Worm (Caenorhabditis elegans) whole organism, L3 larva: Measurements from ENCODE around the gene fbxa-113.

ENCODE experiments used
- ZK546.5 ChIP-seq: sonication (generic microtip); optimal IDR thresholded peaks from 2 replicates; lab custom pipeline; 2017; ENCODE audit warnings: missing biosample characterization, missing genetic modification characterization
- ceh-28 ChIP-seq: fragments of 150-350 bp; optimal IDR thresholded peaks from 2 replicates; lab custom pipeline; 2014; ENCODE audit warnings: missing biosample characterization, missing genetic modification reagents, missing genetic modification characterization
- ceh-9 ChIP-seq: sonication (generic microtip); optimal IDR thresholded peaks from 2 replicates; lab custom pipeline; 2018; ENCODE audit warnings: missing biosample characterization, missing genetic modification characterization
- daf-12 ChIP-seq: fragments of 150-350 bp; optimal IDR thresholded peaks from 2 replicates; lab custom pipeline; 2014; ENCODE audit warnings: missing biosample characterization, missing genetic modification reagents, missing genetic modification characterization
- egl-27 ChIP-seq: sonication (generic microtip); optimal IDR thresholded peaks from 4 replicates; lab custom pipeline; 2017; ENCODE audit warnings: missing biosample characterization, missing genetic modification reagents, missing genetic modification characterization
- egl-5 ChIP-seq: fragments of 150-350 bp; optimal IDR thresholded peaks from 2 replicates; lab custom pipeline; 2017; ENCODE audit warnings: missing biosample characterization, missing genetic modification reagents, missing genetic modification characterization, inconsistent platforms
- elt-1 ChIP-seq: fragments of 150-350 bp; optimal IDR thresholded peaks from 2 replicates; lab custom pipeline; 2014; ENCODE audit warnings: missing biosample characterization, missing genetic modification characterization
- elt-2 ChIP-seq: sonication (generic microtip); optimal IDR thresholded peaks from 2 replicates; lab custom pipeline; 2016; ENCODE audit warnings: missing genetic modification reagents, mild to moderate bottlenecking, missing genetic modification characterization, missing compliant biosample characterization
- eor-1 ChIP-seq, 2 experiments: fragments of 150-350 bp; optimal IDR thresholded peaks; 2 replicates each; lab custom pipeline; 2014 to 2018; ENCODE audit warnings: missing biosample characterization in 2 of 2, missing genetic modification characterization in 2 of 2
- fkh-10 ChIP-seq: sonication (generic microtip); optimal IDR thresholded peaks from 2 replicates; lab custom pipeline; 2017; ENCODE audit warnings: missing biosample characterization, missing genetic modification reagents, missing genetic modification characterization
- fkh-2 ChIP-seq: fragments of 150-350 bp; optimal IDR thresholded peaks from 2 replicates; lab custom pipeline; 2014; ENCODE audit warnings: missing biosample characterization, missing genetic modification reagents, missing genetic modification characterization
- fos-1 ChIP-seq: fragments of 150-350 bp; optimal IDR thresholded peaks from 2 replicates; lab custom pipeline; 2014; ENCODE audit warnings: missing biosample characterization, missing genetic modification characterization
- hmg-11 ChIP-seq: sonication (generic microtip); optimal IDR thresholded peaks from 2 replicates; lab custom pipeline; 2016; ENCODE audit warnings: missing genetic modification characterization, missing compliant biosample characterization
- jun-1 ChIP-seq: fragments of 150-350 bp; optimal IDR thresholded peaks from 2 replicates; lab custom pipeline; 2014; ENCODE audit warnings: missing biosample characterization, missing genetic modification reagents, missing genetic modification characterization
- lin-15B ChIP-seq: fragments of 150-350 bp; optimal IDR thresholded peaks from 2 replicates; lab custom pipeline; 2014; ENCODE audit warnings: missing biosample characterization, missing genetic modification characterization
- mdl-1 ChIP-seq: fragments of 150-350 bp; optimal IDR thresholded peaks from 2 replicates; lab custom pipeline; 2014; ENCODE audit warnings: missing biosample characterization, missing genetic modification characterization
- mml-1 ChIP-seq: fragments of 150-350 bp; sonication (generic microtip); optimal IDR thresholded peaks from 3 replicates; lab custom pipeline; 2014; ENCODE audit warnings: missing biosample characterization, missing genetic modification characterization
- nfya-1 ChIP-seq: sonication (generic microtip); optimal IDR thresholded peaks from 2 replicates; lab custom pipeline; 2017; ENCODE audit warnings: missing genetic modification characterization, mild to moderate bottlenecking, missing compliant biosample characterization, antibody characterized with exemption, moderate library complexity; ENCODE audit not compliant: insufficient read depth
- nhr-12 ChIP-seq: fragments of 150-350 bp; optimal IDR thresholded peaks from 2 replicates; lab custom pipeline; 2014; ENCODE audit warnings: missing biosample characterization, missing genetic modification characterization
- nhr-237 ChIP-seq: fragments of 150-350 bp; optimal IDR thresholded peaks from 2 replicates; lab custom pipeline; 2014; ENCODE audit warnings: missing biosample characterization, missing genetic modification characterization
- nhr-28 ChIP-seq: fragments of 150-350 bp; optimal IDR thresholded peaks from 2 replicates; lab custom pipeline; 2014; ENCODE audit warnings: missing biosample characterization, missing genetic modification characterization
- nhr-43 ChIP-seq: sonication (generic microtip); optimal IDR thresholded peaks from 2 replicates; lab custom pipeline; 2016; ENCODE audit warnings: mild to moderate bottlenecking, missing genetic modification characterization, missing compliant biosample characterization; ENCODE audit not compliant: poor library complexity, severe bottlenecking
- nhr-67 ChIP-seq: fragments of 150-350 bp; optimal IDR thresholded peaks from 2 replicates; lab custom pipeline; 2014; ENCODE audit warnings: missing biosample characterization, missing genetic modification characterization
- pha-4 ChIP-seq: fragments of 150-350 bp; optimal IDR thresholded peaks from 2 replicates; lab custom pipeline; 2014; ENCODE audit warnings: missing biosample characterization, missing genetic modification reagents, missing genetic modification characterization
- pqm-1 ChIP-seq: fragments of 150-350 bp; optimal IDR thresholded peaks from 2 replicates; lab custom pipeline; 2017; ENCODE audit warnings: missing biosample characterization, missing genetic modification characterization, inconsistent platforms
- sea-2 ChIP-seq: fragments of 150-350 bp; sonication (generic microtip); optimal IDR thresholded peaks from 4 replicates; lab custom pipeline; 2014; ENCODE audit warnings: missing biosample characterization, missing genetic modification reagents, missing genetic modification characterization
- skn-1 ChIP-seq: fragments of 150-350 bp; optimal IDR thresholded peaks from 2 replicates; lab custom pipeline; 2014; ENCODE audit warnings: missing biosample characterization, missing genetic modification characterization
- snpc-4 ChIP-seq: fragments of 150-350 bp; optimal IDR thresholded peaks from 2 replicates; lab custom pipeline; 2014; ENCODE audit warnings: missing biosample characterization, missing genetic modification characterization
- tbx-2 ChIP-seq: sonication (generic microtip); optimal IDR thresholded peaks from 2 replicates; lab custom pipeline; 2016; ENCODE audit warnings: mild to moderate bottlenecking, missing genetic modification characterization, missing compliant biosample characterization
- unc-62 ChIP-seq: fragments of 150-350 bp; sonication (generic microtip); optimal IDR thresholded peaks from 4 replicates; lab custom pipeline; 2014; ENCODE audit warnings: missing biosample characterization, missing genetic modification reagents, missing genetic modification characterization
- ztf-11 ChIP-seq: fragments of 150-350 bp; optimal IDR thresholded peaks from 2 replicates; lab custom pipeline; 2014; ENCODE audit warnings: missing biosample characterization, missing genetic modification characterization

Gene fbxa-113

DNA sequence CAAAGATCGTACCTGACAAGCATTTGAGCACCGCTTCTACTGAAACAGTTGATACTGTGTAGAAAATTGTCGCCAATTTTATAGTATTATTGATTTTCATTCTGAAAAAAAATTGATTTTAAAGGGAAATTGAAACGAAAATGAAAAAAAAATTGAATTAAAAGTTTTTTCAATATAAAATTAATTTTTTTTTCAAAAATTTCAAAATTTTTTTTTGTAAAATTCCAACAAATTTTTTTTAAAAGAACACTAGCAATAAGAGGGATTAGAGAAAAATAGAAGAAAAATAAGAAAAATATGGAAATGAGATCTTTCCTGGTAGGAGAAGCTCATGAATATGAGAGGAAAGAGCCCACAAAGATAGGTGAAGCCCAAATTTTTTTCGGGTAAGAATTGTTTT, 12.0 kb downstream of the fbxa-113 start, which contains the start of gene Y113G7B.11:
Gene Y113G7B.11 (minus strand): TSS at position 101 of the 400 bp plus-strand sequence.
- TF ChIP-seq ZK546.5 (no peak), nfya-1 (tag; lab: Kevin White, UChicago) (no peak), elt-1 (tag; lab: Kevin White, UChicago) (no peak), ceh-28 (tag; lab: Kevin White, UChicago) (no peak), mml-1 (tag; lab: Kevin White, UChicago) (no peak), egl-5 (tag; lab: Kevin White, UChicago) (no peak), fkh-10 (GFP tag; lab: Kevin White, UChicago) (no peak), nhr-28 (no peak), fkh-2 (tag; lab: Kevin White, UChicago) (no peak), eor-1 (tag; optimal IDR thresholded peaks at IDR 0.05; lab: Kevin White, UChicago) (no peak), egl-27 (tag; lab: Kevin White, UChicago) (no peak), daf-12 (no peak), lin-15B (no peak), ceh-9 (tag; lab: Kevin White, UChicago) (no peak)
- TF ChIP-seq, all 47 proteins: peak for 0

DNA sequence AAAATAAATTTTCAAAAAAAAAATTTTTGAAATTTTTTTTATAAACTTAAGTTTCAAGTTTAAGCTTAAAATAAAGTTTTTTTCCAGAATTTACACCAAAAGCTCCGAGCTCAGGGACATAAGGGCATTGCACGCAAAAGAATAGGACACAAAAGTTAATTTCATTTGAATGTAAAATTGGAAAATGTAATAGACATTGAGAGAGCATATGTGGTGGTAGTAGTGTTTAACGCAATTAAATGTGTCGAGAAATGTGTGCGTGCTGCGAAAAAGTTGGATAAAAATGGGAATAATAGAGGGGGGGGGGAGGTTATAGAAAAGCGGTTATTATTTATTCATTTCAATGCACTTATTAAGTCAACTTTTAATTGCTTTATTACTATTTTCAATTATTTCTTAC, 17.4 kb downstream of the fbxa-113 start:
- TF ChIP-seq sea-2 (GFP tag; lab: Kevin White, UChicago) = no peak
- no peak for TF ChIP-seq mdl-1 (tag; lab: Kevin White, UChicago)
- no peak for TF ChIP-seq egl-5 (tag; lab: Kevin White, UChicago)
- TF ChIP-seq pha-4 = no peak
- no peak for TF ChIP-seq skn-1 (tag; lab: Kevin White, UChicago)
- TF ChIP-seq ZK546.5 = no peak

DNA sequence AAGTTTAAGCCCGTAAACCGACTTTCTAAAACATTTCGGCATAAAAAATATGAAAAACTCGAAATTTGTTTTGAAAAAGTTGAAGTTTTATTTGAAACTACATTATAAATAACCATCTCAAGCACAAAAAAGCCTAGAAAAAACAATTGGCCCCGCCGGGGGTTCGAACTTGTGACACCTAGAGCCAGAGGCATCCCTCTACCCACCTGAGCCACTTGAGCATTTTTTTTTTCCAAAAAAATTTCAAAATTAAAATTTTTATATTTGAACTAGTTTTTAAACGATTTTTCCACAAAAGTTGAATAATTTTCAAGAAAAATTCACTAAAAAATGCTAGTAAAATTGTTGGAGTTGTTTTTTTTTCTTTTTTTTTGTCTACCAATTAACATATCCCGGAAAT, 20.5 kb downstream of the fbxa-113 start:
- no peak for TF ChIP-seq snpc-4 (tag; lab: Kevin White, UChicago)
- no peak for TF ChIP-seq nhr-12

DNA sequence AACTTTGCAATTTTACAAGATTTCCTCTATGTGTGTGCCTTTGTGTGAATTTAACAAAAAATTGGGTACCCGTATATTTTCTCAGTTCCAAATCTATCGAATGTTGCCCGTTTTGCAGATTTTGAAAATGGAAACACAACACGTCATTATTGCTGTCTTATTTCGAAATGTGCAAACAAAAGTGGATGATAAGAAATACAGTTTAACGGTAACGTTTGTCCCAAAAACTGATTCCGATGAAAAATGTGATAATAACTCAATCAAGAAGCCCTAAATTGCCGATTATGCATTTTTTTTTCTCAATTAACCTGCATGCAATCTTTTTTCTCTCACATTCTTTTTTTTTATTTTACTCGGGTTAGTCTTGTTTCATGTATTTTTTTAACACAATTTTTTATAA, 22.1 kb downstream of the fbxa-113 start:
- TF ChIP-seq elt-1 (tag; lab: Kevin White, UChicago) = no peak
- peak; percentile 76 for TF ChIP-seq elt-2 (tag; lab: Kevin White, UChicago)
- TF ChIP-seq fos-1 (tag; lab: Kevin White, UChicago) = no peak
- no peak for TF ChIP-seq snpc-4 (tag; lab: Kevin White, UChicago)
- TF ChIP-seq daf-12 = no peak
- TF ChIP-seq pqm-1 (tag; lab: Kevin White, UChicago) = peak; percentile 15
- no peak for TF ChIP-seq nhr-67 (tag; lab: Kevin White, UChicago)
- no peak for TF ChIP-seq nhr-237 (tag; lab: Kevin White, UChicago)
- TF ChIP-seq unc-62 = no peak
- no peak for TF ChIP-seq nhr-43 (tag; lab: Kevin White, UChicago)
- peak; percentile 28 for TF ChIP-seq pha-4
- no peak for TF ChIP-seq lin-15B
- TF ChIP-seq, all 47 proteins: peak for 3

DNA sequence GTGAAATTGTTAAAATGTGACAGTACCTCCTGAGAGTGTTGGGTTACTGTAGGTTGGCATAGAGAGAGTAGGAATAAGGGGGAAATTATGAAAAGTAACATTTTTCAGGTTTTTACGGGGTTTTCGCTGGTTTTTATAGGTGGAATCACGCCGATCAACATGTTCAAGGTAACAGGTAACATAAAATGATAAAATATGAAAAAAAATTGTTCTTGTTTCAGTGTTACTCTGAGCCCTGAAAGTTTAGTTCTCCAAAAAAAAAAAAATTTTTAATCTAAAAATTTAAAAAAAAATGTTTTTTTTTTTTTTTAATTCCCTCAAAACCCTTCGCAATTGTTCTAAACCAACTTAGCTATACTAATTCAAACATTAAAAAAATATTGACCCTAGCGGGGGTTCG, 30.6 kb downstream of the fbxa-113 start, which contains the start of gene Y113G7B.15:
Gene Y113G7B.15 (minus strand): TSS at position 101 of the 400 bp plus-strand sequence.
- TF ChIP-seq nhr-28 = no peak
- no peak for TF ChIP-seq ceh-28 (tag; lab: Kevin White, UChicago)
- no peak for TF ChIP-seq jun-1 (tag; lab: Kevin White, UChicago)
- no peak for TF ChIP-seq ceh-9 (tag; lab: Kevin White, UChicago)
- TF ChIP-seq nfya-1 (tag; lab: Kevin White, UChicago) = no peak
- TF ChIP-seq nhr-12 = no peak
- TF ChIP-seq ztf-11 = no peak
- no peak for TF ChIP-seq hmg-11 (tag; lab: Kevin White, UChicago)

DNA sequence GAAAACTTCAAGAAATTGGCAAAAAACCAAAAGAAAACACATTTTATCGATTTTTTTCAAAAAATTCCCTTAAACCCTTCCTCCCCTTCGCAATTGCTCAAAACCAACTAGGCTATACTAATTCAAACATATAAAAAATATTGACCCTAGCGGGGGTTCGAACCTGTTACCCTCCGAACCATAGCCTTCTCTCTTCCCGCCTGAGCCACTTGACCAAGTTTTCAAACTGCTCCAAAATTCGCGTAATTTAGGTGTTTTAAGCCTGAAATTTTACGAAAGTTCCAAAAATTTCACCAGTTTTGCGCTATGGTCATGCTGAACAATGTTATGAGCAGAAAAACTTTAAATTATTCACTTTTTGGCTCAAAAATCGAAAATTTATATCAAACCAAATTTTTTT, 31.3 kb downstream of the fbxa-113 start:
- TF ChIP-seq sea-2 (GFP tag; lab: Kevin White, UChicago) (no peak), tbx-2 (no peak), elt-1 (tag; lab: Kevin White, UChicago) (no peak)
